Fruit fly (Drosophila melanogaster) whole organism, prepupa: ENCODE data around the gene CG42494.

Source experiments
- CG6163 ChIP-seq: fragments of 200-800 bp; sonication (Bioruptor generic); IDR thresholded peaks from 3 replicates; pipeline ENCODE4 v1.3.6; 2022; ENCODE audit warnings: missing biosample characterization, missing genetic modification characterization
- CG6854 ChIP-seq: fragments of 200-800 bp; sonication (Bioruptor generic); optimal IDR thresholded peaks from 2 replicates; lab custom pipeline; 2017; ENCODE audit warnings: missing biosample characterization, mild to moderate bottlenecking, missing genetic modification characterization
- CG8632 ChIP-seq: fragments of 200-800 bp; sonication (Bioruptor generic); optimal IDR thresholded peaks from 3 replicates; lab custom pipeline; 2016; ENCODE audit warnings: missing biosample characterization, missing genetic modification characterization
- Eip75B ChIP-seq: fragments of 200-800 bp; sonication (Bioruptor generic); optimal IDR thresholded peaks from 3 replicates; lab custom pipeline; 2016; ENCODE audit warnings: missing biosample characterization, missing genetic modification characterization
- Eip78C ChIP-seq: fragments of 200-800 bp; sonication (Bioruptor generic); peaks from one replicate; lab custom pipeline; 2016; ENCODE audit warnings: missing biosample characterization, missing genetic modification characterization
- Ets96B ChIP-seq: fragments of 200-800 bp; optimal IDR thresholded peaks from 2 replicates; lab custom pipeline; 2019; ENCODE audit warnings: missing biosample characterization, mild to moderate bottlenecking, missing genetic modification characterization, moderate library complexity
- Hr39 ChIP-seq: fragments of 200-800 bp; sonication (Bioruptor generic); optimal IDR thresholded peaks from 2 replicates; lab custom pipeline; 2016; ENCODE audit warnings: missing biosample characterization, missing genetic modification characterization
- fd59A ChIP-seq: fragments of 200-800 bp; sonication (Bioruptor generic); optimal IDR thresholded peaks from 2 replicates; lab custom pipeline; 2017; ENCODE audit warnings: missing biosample characterization, mild to moderate bottlenecking, missing genetic modification characterization, missing genetic modification reagents
- fkh ChIP-seq: fragments of 200-800 bp; sonication (Bioruptor generic); optimal IDR thresholded peaks from 3 replicates; lab custom pipeline; 2017; ENCODE audit warnings: missing biosample characterization, mild to moderate bottlenecking, missing genetic modification characterization, moderate library complexity
- pdm3 ChIP-seq: fragments of 200-800 bp; sonication (Bioruptor generic); optimal IDR thresholded peaks from 3 replicates; lab custom pipeline; 2016; ENCODE audit warnings: missing biosample characterization, missing genetic modification characterization
- salr ChIP-seq, 2 experiments: fragments of 200-800 bp; sonication (Bioruptor generic); optimal IDR thresholded peaks; 3 replicates each; lab custom pipeline; 2016 to 2018; ENCODE audit warnings: missing biosample characterization in 2 of 2, missing genetic modification characterization in 2 of 2, mild to moderate bottlenecking in 1 of 2

- no peak for TF ChIP-seq CG8632
- TF ChIP-seq Eip78C (GFP tag; lab: Kevin White, UChicago), result no peak
- no peak for TF ChIP-seq fd59A (GFP tag; lab: Kevin White, UChicago)
- TF ChIP-seq Hr39, result no peak
- no peak for TF ChIP-seq Ets96B
- TF ChIP-seq CG6163 (GFP tag; lab: Robert Waterston, UW), result no peak
- TF ChIP-seq pdm3 (GFP tag; lab: Kevin White, UChicago), result no peak
- TF ChIP-seq salr (GFP tag; optimal IDR thresholded peaks at IDR 0.05; lab: Kevin White, UChicago), result no peak
- no peak for TF ChIP-seq CG6854 (GFP tag; lab: Kevin White, UChicago)
- no peak for TF ChIP-seq Eip75B (GFP tag; lab: Kevin White, UChicago)
- no peak for TF ChIP-seq fkh (GFP tag; lab: Kevin White, UChicago)
Measured at dm6 chr3L:3204348-3204747, 20.1 kb downstream of the CG42494 start, which contains the start of gene CG33159.
